Fruit fly (Drosophila melanogaster) Kc167 (cell line): ENCODE measurements around the gene CG42237.

Experiments used
- Myc ChIP-seq: fragments of >200 bp; optimal IDR thresholded peaks from 2 replicates; lab custom pipeline; 2017; ENCODE audit warnings: missing external identifiers
- Sin3A ChIP-seq: fragments of >200 bp; optimal IDR thresholded peaks from 2 replicates; lab custom pipeline; 2018; ENCODE audit warnings: missing external identifiers
- h ChIP-seq: fragments of >200 bp; optimal IDR thresholded peaks from 3 replicates; lab custom pipeline; 2018; ENCODE audit warnings: missing external identifiers
- insv ChIP-seq: fragments of >200 bp; optimal IDR thresholded peaks from 3 replicates; lab custom pipeline; 2018; ENCODE audit warnings: missing external identifiers
- psq ChIP-seq: fragments of >200 bp; optimal IDR thresholded peaks from 2 replicates; lab custom pipeline; 2017; ENCODE audit warnings: missing external identifiers
- ttk ChIP-seq: sonication (Bioruptor generic); optimal IDR thresholded peaks from 2 replicates; lab custom pipeline; 2017; ENCODE audit warnings: missing external identifiers

CG42237 gene

DNA sequence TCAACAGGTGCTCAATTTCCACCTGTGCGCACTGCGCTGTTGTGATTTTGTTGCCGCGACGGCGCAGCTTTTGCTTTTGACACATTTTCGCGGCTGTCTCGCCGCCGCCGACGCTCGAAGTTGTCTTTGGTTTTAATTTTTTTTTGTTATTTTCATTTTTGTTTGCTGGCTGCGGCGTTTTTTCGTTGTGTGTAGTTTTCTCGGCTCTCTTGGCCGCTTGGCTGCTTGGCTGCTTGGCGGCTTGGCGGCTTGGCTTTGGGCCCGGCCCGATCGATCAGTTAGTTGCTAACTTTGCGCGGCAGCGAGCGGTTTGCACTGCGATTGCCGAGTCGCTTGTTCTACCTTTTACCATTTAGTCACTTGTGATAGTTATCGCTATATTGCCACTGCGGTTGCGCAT, at the start of gene CG42237:
TSS of gene CG42237 (plus strand) at position 271 of the 400 bp plus-strand sequence.
- no peak for TF ChIP-seq insv (lab: Kevin White, UChicago)

DNA sequence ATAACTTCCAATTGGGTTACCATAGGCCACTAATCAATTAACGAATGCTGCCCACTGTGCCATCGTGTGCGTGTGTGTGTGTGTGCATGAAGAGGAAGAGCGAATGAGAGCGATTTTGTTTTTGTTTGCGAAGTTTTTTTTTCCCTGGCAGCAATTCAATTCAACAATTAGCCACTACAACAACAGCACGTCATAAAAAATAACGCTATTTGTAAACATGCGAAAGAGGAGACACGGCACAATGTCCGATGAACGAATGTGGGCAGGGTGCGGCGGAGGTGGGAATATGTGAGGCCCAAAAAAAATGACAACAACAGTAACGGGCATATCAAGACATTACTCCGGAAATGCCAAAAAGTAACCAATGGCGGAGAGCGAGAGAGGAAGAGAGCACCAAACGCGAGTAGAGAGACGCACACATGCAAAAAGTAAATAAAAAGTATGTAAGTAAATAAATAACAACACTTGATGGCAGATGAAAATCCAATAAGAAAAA, 27.6 kb upstream of the CG42237 start:
- no peak for TF ChIP-seq insv (lab: Kevin White, UChicago)
- no peak for TF ChIP-seq psq (lab: Kevin White, UChicago)
- TF ChIP-seq Sin3A (lab: Kevin White, UChicago): no peak
- TF ChIP-seq h (lab: Kevin White, UChicago): no peak
- TF ChIP-seq ttk: no peak
- no peak for TF ChIP-seq Myc (lab: Kevin White, UChicago)

DNA sequence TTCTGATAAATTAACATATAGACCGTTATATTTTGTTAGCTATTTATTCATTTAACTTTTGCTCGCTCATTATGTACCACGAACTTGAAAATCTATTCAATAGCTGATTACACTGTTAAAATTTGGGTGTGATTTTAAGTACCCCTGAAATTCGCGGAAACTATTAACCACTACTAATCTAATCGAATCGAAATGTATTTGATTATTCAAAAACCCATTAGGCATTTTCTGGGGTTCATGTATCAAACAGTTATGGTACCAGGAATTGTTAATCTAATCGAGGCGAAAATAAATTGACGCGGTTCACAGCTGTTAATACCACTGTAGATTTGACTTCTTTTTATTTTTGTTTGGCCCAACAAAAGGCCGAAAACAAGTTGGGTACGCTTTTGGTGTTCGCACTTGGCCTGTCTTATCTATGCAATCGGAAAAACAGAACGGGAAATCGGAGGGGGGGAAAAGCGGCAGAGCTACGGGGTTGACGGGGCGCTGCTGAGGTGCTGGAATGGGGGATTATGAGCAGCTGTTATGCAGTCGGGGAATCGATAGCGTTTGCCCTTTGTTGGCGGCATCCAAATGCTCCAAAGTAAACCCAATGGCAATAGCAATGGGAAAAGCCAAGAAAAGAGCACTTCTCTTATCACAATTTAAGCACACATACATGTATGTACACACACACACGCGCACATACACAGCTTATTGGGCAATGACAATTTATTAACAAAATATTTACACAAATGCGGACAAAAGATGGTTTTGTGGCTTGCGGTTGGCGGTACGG, 26.7 kb upstream of the CG42237 start:
- TF ChIP-seq ttk (no peak), psq (lab: Kevin White, UChicago) (no peak), Sin3A (lab: Kevin White, UChicago) (no peak), h (lab: Kevin White, UChicago) (no peak), insv (lab: Kevin White, UChicago) (no peak), Myc (lab: Kevin White, UChicago) (no peak)

DNA sequence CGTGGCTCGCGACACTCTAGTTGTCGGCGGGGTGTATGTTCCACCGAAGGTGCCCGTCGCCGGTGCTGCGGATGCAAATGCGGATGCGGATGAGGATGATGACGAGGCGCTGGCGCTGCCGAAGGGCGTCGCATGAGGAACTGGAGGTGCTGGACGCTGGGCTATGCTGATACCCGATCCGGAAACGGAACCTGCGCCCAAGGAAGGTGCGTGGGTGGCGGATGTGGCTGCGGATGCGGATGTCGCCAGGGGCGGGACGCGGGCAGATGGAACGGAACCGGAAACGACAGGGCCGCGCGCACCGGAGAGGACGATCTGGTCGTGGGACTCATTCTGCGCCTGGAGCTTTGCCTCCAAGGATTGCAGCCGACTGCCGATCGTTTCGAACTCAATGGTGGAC, 25.6 kb upstream of the CG42237 start:
- TF ChIP-seq ttk (no peak), Sin3A (lab: Kevin White, UChicago) (no peak), h (lab: Kevin White, UChicago) (no peak), insv (lab: Kevin White, UChicago) (no peak), psq (lab: Kevin White, UChicago) (no peak), Myc (lab: Kevin White, UChicago) (no peak)

DNA sequence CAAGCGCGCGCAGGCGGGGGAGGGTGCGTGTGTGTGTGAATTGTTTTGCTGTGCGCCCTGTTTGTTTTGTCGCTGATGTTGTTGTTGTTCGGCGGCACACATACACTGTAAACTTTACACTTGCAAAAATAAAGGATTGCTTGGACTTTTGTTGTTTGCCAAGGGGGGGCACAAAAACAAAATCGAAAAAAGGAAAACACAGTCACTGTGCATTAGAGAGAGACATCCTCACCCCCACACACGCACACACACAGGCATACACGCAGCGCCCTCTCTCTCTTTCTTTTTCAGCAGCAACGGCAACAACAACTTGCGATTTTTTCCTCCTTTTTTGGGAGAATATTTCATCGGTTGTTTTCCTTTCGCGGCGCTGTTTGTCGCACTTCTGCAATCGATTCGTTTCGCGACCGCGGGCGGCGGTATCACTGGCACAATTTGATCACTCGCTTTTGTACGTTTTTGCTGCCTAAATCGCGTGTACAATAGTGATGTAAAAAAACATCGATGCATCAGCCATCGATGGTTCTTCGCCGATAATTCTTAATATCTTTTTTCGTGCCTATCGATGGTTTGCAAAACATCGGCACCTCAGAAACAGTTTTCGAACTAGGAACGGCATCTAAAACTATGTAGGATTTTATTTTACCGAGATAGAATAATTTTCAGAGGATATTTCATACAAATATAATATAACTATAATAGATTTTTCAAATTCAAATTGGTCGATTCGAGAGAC, 24.8 kb upstream of the CG42237 start, which contains the start of gene hep:
TSS of gene hep (minus strand) at position 515 of the 736 bp plus-strand sequence.
- TF ChIP-seq insv (lab: Kevin White, UChicago) (no peak), Sin3A (lab: Kevin White, UChicago) (no peak), Myc (lab: Kevin White, UChicago) (no peak), h (lab: Kevin White, UChicago) (no peak), ttk (no peak), psq (lab: Kevin White, UChicago) (no peak)

DNA sequence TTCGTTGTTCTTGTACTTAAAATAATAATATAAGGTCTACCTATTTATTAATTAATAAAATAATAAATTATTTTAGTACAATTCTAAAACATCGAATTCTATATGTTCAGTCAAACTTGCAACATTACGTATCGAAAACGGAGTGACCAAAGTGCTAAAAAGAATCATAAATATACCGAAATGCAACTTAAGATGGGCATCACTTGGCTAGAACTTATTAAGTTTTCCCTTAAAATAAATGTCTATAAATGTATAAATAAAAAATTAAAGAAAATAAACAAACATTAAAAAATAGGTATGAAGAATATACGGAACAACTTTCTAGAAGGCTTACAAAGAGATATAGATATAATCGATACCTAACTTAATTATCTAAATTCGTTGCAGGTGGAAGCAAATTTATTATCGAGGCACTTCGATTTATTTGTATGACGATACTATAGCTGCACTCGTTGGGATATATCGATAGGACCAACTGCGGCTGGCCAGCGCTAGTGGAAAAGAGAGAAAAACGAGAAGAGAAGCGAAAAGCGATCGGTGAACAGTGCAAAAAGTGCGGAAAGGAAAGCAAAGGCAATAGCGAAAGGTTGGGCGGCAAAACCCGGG, 24.2 kb upstream of the CG42237 start, which contains the start of gene lic:
TSS of gene lic (plus strand) at position 490 of the 606 bp plus-strand sequence.
- TF ChIP-seq Sin3A (lab: Kevin White, UChicago) (no peak), insv (lab: Kevin White, UChicago) (no peak), h (lab: Kevin White, UChicago) (no peak), ttk (no peak), psq (lab: Kevin White, UChicago) (no peak), Myc (lab: Kevin White, UChicago) (no peak)

- TF ChIP-seq ttk: no peak
- no peak for TF ChIP-seq h (lab: Kevin White, UChicago)
- no peak for TF ChIP-seq Myc (lab: Kevin White, UChicago)
- TF ChIP-seq psq (lab: Kevin White, UChicago): no peak
These were observed 23.1 kb upstream of the CG42237 start for dm6 chrX:13091859-13092258.

DNA sequence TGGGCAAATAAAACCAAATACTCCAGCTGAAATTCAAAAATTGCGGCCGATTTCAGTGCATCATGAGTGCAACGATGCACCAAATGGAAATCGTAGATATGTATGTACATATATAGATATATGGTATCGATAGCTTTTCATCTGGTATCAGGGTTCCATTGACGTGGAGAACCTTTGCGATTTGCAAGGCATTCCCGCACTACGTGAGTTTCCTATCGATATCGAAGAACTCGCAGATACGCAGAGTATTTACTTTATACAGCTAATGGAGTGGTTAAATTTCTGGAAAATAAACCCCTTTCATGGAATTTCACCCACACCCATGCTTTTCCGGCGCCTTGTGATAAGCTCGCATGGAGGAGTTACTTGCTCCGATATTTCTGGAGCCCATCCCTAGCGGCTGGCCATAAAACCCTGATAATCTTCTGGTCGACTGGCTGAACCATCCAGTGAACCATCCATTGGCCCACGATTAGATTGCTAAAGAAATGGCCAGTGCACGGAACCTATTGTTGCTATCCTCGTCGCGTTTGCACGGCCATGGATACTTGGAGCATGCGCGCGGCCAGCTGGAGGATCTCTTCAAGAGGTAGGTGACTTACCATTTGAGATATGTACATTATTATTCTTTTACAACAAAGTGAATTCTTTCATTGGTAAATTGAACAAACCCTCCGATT, 20.7 kb upstream of the CG42237 start, which contains the start of gene CG2200:
TSS of gene CG2200 (plus strand) at position 215 of the 680 bp plus-strand sequence.
- TF ChIP-seq Myc (lab: Kevin White, UChicago) (no peak), Sin3A (lab: Kevin White, UChicago) (no peak), psq (lab: Kevin White, UChicago) (no peak), h (lab: Kevin White, UChicago) (no peak), insv (lab: Kevin White, UChicago) (no peak), ttk (no peak)

DNA sequence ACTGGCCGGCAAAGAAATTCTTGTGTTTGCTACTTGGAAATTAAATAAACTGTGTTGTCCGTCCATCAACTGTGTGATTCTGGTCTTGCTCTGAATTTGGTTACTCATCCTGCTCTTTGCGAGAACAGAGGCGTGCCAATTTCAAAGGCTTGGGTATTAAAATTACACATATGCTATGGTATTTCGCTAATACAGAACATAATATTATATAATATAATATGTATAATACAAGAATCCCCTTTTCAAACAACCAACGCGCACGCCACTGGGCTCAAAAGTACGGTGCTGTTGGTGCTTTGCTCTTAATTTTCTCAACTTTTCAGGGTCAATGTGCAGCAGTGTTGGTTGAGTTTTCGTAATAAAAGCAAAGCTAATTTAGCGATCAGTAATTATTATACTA, 15.0 kb upstream of the CG42237 start:
- TF ChIP-seq Myc (lab: Kevin White, UChicago): no peak
- TF ChIP-seq h (lab: Kevin White, UChicago): no peak
- TF ChIP-seq Sin3A (lab: Kevin White, UChicago): no peak
- no peak for TF ChIP-seq ttk
- TF ChIP-seq insv (lab: Kevin White, UChicago): no peak
- no peak for TF ChIP-seq psq (lab: Kevin White, UChicago)

DNA sequence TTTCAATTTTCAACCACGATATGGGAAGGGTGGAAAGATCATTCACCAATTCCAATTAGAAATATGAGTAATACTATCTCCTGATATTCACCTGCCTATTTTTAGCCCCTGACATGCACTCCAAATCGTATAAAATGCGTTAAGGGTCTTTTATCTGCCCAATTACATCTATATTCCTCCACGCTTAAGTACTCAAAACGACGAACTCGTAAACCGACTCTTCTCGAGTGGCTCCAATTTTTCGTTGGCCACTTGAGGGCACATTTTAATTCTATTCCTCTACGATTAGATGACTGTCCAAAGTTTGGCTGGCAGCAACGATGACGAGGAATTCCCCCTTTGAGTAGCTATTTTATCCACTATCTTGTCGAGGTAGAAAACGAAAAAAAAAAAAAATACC, 13.1 kb upstream of the CG42237 start:
- no peak for TF ChIP-seq Myc (lab: Kevin White, UChicago)
- TF ChIP-seq ttk: no peak
- no peak for TF ChIP-seq psq (lab: Kevin White, UChicago)
- no peak for TF ChIP-seq h (lab: Kevin White, UChicago)
- no peak for TF ChIP-seq Sin3A (lab: Kevin White, UChicago)
- TF ChIP-seq insv (lab: Kevin White, UChicago): no peak

DNA sequence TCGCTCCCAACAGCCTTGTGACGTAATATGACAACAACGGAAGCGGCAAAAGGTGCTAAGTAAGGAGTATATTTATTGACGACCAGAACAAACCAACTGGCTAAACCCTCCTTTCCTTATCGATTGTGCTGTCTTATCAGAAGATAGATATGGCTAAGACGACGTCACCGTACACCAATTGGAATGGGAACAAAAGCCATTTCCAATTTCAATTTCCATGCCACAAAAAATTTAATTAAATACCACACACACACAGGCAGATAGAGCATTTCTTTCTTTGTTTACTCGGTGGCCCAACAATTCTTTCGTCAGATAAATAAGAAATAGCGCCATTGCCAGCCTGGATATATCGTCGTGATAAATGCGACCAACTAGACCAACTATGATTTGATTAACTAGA, 10.4 kb upstream of the CG42237 start:
- TF ChIP-seq psq (lab: Kevin White, UChicago): no peak
